Fruit fly (Drosophila melanogaster) whole organism, embryonic: ENCODE measurements around the gene CG17027.

Source experiments
- Abd-B ChIP-seq: fragments of 200-800 bp; sonication (Bioruptor generic); optimal IDR thresholded peaks from 2 replicates; lab custom pipeline; 2018; ENCODE audit warnings: missing biosample characterization, mild to moderate bottlenecking, missing genetic modification characterization, moderate library complexity
- Atf6 ChIP-seq: fragments of 200-800 bp; sonication (Bioruptor generic); IDR thresholded peaks from 2 replicates; pipeline ENCODE4 v1.3.6; 2022; ENCODE audit warnings: missing biosample characterization, missing genetic modification characterization
- Blimp-1 ChIP-seq: fragments of 200-800 bp; sonication (Bioruptor generic); optimal IDR thresholded peaks from 3 replicates; lab custom pipeline; 2018; ENCODE audit warnings: missing biosample characterization, missing genetic modification characterization, mild to moderate bottlenecking, moderate library complexity, missing genetic modification reagents
- CG1024 ChIP-seq: fragments of 200-800 bp; sonication (Bioruptor generic); IDR thresholded peaks from 2 replicates; pipeline ENCODE4 v1.3.6; 2022; ENCODE audit warnings: missing biosample characterization, missing genetic modification characterization
- CG12071 ChIP-seq: fragments of 200-800 bp; sonication (Bioruptor generic); optimal IDR thresholded peaks from 3 replicates; lab custom pipeline; 2018; ENCODE audit warnings: missing biosample characterization, mild to moderate bottlenecking, missing genetic modification characterization
- CG15269 ChIP-seq: fragments of 200-800 bp; sonication (Bioruptor generic); optimal IDR thresholded peaks from 2 replicates; lab custom pipeline; 2018; ENCODE audit warnings: missing biosample characterization, mild to moderate bottlenecking, missing genetic modification characterization, moderate library complexity
- CG15514 ChIP-seq: fragments of 200-800 bp; sonication (Bioruptor generic); optimal IDR thresholded peaks from 3 replicates; lab custom pipeline; 2017; ENCODE audit warnings: missing biosample characterization, missing genetic modification characterization, mild to moderate bottlenecking, moderate library complexity, missing genetic modification reagents
- CG17359 ChIP-seq: fragments of 200-800 bp; sonication (Bioruptor generic); optimal IDR thresholded peaks from 3 replicates; lab custom pipeline; 2018; ENCODE audit warnings: missing biosample characterization, mild to moderate bottlenecking, missing genetic modification characterization, moderate library complexity
- CG17802 ChIP-seq: fragments of 200-800 bp; sonication (Bioruptor generic); optimal IDR thresholded peaks from 2 replicates; lab custom pipeline; 2018; ENCODE audit warnings: missing biosample characterization, mild to moderate bottlenecking, missing genetic modification characterization, moderate library complexity
- CG1792 ChIP-seq: fragments of 200-800 bp; sonication (Bioruptor generic); optimal IDR thresholded peaks from 2 replicates; lab custom pipeline; 2016; ENCODE audit warnings: missing biosample characterization, missing genetic modification characterization
- CG2199 ChIP-seq: fragments of 200-800 bp; sonication (Bioruptor generic); IDR thresholded peaks from 3 replicates; pipeline ENCODE4 v1.3.6; 2022; ENCODE audit warnings: missing biosample characterization, missing genetic modification characterization
- CG2889 ChIP-seq: fragments of 200-800 bp; sonication (Bioruptor generic); IDR thresholded peaks from 3 replicates; pipeline ENCODE4 v1.3.6; 2022; ENCODE audit warnings: missing biosample characterization, missing genetic modification characterization
- CG34224 ChIP-seq: fragments of 200-800 bp; sonication (Bioruptor generic); IDR thresholded peaks from 3 replicates; pipeline ENCODE4 v1.3.6; 2022; ENCODE audit warnings: missing biosample characterization, missing genetic modification characterization; ENCODE audit not compliant: partially characterized antibody
- CG3847 ChIP-seq: fragments of 200-800 bp; sonication (Bioruptor generic); IDR thresholded peaks from 2 replicates; pipeline ENCODE4 v1.3.6; 2022; ENCODE audit warnings: missing biosample characterization, missing genetic modification characterization
- CG4820 ChIP-seq: fragments of 200-800 bp; sonication (Bioruptor generic); optimal IDR thresholded peaks from 3 replicates; lab custom pipeline; 2016; ENCODE audit warnings: missing biosample characterization, missing genetic modification characterization
- CG8281 ChIP-seq: fragments of 200-800 bp; sonication (Bioruptor generic); optimal IDR thresholded peaks from 2 replicates; lab custom pipeline; 2018; ENCODE audit warnings: missing biosample characterization, mild to moderate bottlenecking, missing genetic modification characterization, moderate library complexity
- CG9817 ChIP-seq: fragments of 200-800 bp; sonication (Bioruptor generic); optimal IDR thresholded peaks from 2 replicates; lab custom pipeline; 2018; ENCODE audit warnings: missing biosample characterization, mild to moderate bottlenecking, missing genetic modification characterization, moderate library complexity
- CG9932 ChIP-seq: fragments of 200-800 bp; sonication (Bioruptor generic); IDR thresholded peaks from 2 replicates; pipeline ENCODE4 v1.3.6; 2022; ENCODE audit warnings: missing biosample characterization, missing genetic modification characterization
- Deaf1 ChIP-seq: fragments of 200-800 bp; optimal IDR thresholded peaks from 3 replicates; lab custom pipeline; 2019; ENCODE audit warnings: missing biosample characterization, mild to moderate bottlenecking, missing genetic modification characterization, moderate library complexity
- Doc2 ChIP-seq: fragments of 200-800 bp; sonication (Bioruptor generic); IDR thresholded peaks from 2 replicates; pipeline ENCODE4 v1.3.6; 2022; ENCODE audit warnings: missing biosample characterization, missing genetic modification characterization
- Doc3 ChIP-seq: fragments of 200-800 bp; sonication (Bioruptor generic); IDR thresholded peaks from 3 replicates; pipeline ENCODE4 v1.3.6; 2022; ENCODE audit warnings: missing biosample characterization, missing genetic modification characterization; ENCODE audit not compliant: partially characterized antibody
- HLHmδ ChIP-seq: fragments of 200-800 bp; sonication (Bioruptor generic); optimal IDR thresholded peaks from 2 replicates; lab custom pipeline; 2018; ENCODE audit warnings: missing biosample characterization, mild to moderate bottlenecking, missing genetic modification characterization, moderate library complexity
- Hr3 ChIP-seq: fragments of 200-800 bp; sonication (Bioruptor generic); optimal IDR thresholded peaks from 3 replicates; lab custom pipeline; 2016; ENCODE audit warnings: missing biosample characterization, missing genetic modification characterization
- MESR4 ChIP-seq: fragments of 200-800 bp; sonication (Bioruptor generic); optimal IDR thresholded peaks from 2 replicates; lab custom pipeline; 2018; ENCODE audit warnings: missing biosample characterization, mild to moderate bottlenecking, missing genetic modification characterization, moderate library complexity
- Med ChIP-seq: fragments of 200-800 bp; sonication (Bioruptor generic); peaks from one replicate; lab custom pipeline; 2016; ENCODE audit warnings: missing biosample characterization, missing genetic modification characterization, mild to moderate bottlenecking, inconsistent platforms, moderate library complexity
- Pdp1 ChIP-seq, 2 experiments: fragments of 200-800 bp; sonication (Bioruptor generic); optimal IDR thresholded peaks; 3 replicates each; lab custom pipeline; 2016; ENCODE audit warnings: missing biosample characterization in 2 of 2, missing genetic modification characterization in 2 of 2, mild to moderate bottlenecking in 1 of 2, moderate library complexity in 1 of 2
- Scr ChIP-seq: fragments of 200-800 bp; sonication (Bioruptor generic); IDR thresholded peaks from 2 replicates; pipeline ENCODE4 v1.3.6; 2022; ENCODE audit warnings: missing biosample characterization, missing genetic modification characterization; ENCODE audit not compliant: partially characterized antibody
- Sox102F ChIP-seq: fragments of 200-800 bp; sonication (Bioruptor generic); optimal IDR thresholded peaks from 2 replicates; lab custom pipeline; 2018; ENCODE audit warnings: missing biosample characterization, mild to moderate bottlenecking, missing genetic modification characterization, moderate library complexity
- Spps ChIP-seq: fragments of 200-800 bp; sonication (Bioruptor generic); optimal IDR thresholded peaks from 2 replicates; lab custom pipeline; 2018; ENCODE audit warnings: missing biosample characterization, mild to moderate bottlenecking, missing genetic modification characterization
- Taf1 ChIP-seq: fragments of 200-800 bp; sonication (Bioruptor generic); IDR thresholded peaks from 2 replicates; pipeline ENCODE4 v1.3.6; 2022; ENCODE audit warnings: missing biosample characterization, missing genetic modification characterization
- cg ChIP-seq: fragments of 200-800 bp; sonication (Bioruptor generic); optimal IDR thresholded peaks from 3 replicates; lab custom pipeline; 2019; ENCODE audit warnings: missing biosample characterization, mild to moderate bottlenecking, missing genetic modification characterization, moderate library complexity
- ftz-f1 ChIP-seq: fragments of 200-800 bp; sonication (Bioruptor generic); optimal IDR thresholded peaks from 2 replicates; lab custom pipeline; 2016; ENCODE audit warnings: missing biosample characterization, missing genetic modification characterization
- gro ChIP-seq: fragments of 200-800 bp; sonication (Bioruptor generic); optimal IDR thresholded peaks from 2 replicates; lab custom pipeline; 2016; ENCODE audit warnings: missing biosample characterization, missing genetic modification characterization
- kay ChIP-seq: fragments of 200-800 bp; sonication (Bioruptor generic); optimal IDR thresholded peaks from 2 replicates; lab custom pipeline; 2016; ENCODE audit warnings: missing biosample characterization, missing genetic modification characterization
- mirr ChIP-seq: fragments of 200-800 bp; sonication (Bioruptor generic); optimal IDR thresholded peaks from 3 replicates; lab custom pipeline; 2018; ENCODE audit warnings: missing biosample characterization, mild to moderate bottlenecking, missing genetic modification characterization
- nmo ChIP-seq: fragments of 200-800 bp; sonication (Bioruptor generic); optimal IDR thresholded peaks from 2 replicates; lab custom pipeline; 2018; ENCODE audit warnings: missing biosample characterization, mild to moderate bottlenecking, missing genetic modification characterization, moderate library complexity
- otp ChIP-seq: fragments of 200-800 bp; sonication (Bioruptor generic); IDR thresholded peaks from 3 replicates; pipeline ENCODE4, ENCODE4 v1.3.6; 2022; ENCODE audit warnings: missing biosample characterization, missing genetic modification characterization
- prd ChIP-seq, 3 experiments: fragments of >200 bp in 2 of 3; fragments of 200-800 bp in 1 of 3; sonication (Bioruptor generic) in 1 of 3; optimal IDR thresholded peaks in 2 of 3; IDR thresholded peaks in 1 of 3; 2 replicates in 2 of 3; 3 replicates in 1 of 3; pipeline versions ENCODE4 v1.3.6 to Lab custom; 2017 to 2022; ENCODE audit warnings: missing biosample characterization in 1 of 3, missing genetic modification characterization in 1 of 3
- rib ChIP-seq: fragments of 200-800 bp; sonication (Bioruptor generic); IDR thresholded peaks from 2 replicates; pipeline ENCODE4 v1.3.6; 2022; ENCODE audit warnings: missing biosample characterization, missing genetic modification characterization
- shn ChIP-seq: fragments of 200-800 bp; sonication (Bioruptor generic); optimal IDR thresholded peaks from 3 replicates; lab custom pipeline; 2016; ENCODE audit warnings: missing biosample characterization, missing genetic modification characterization
- sisA ChIP-seq: fragments of 200-800 bp; sonication (Bioruptor generic); IDR thresholded peaks from 2 replicates; pipeline ENCODE4 v1.3.6; 2022; ENCODE audit warnings: missing biosample characterization, missing genetic modification characterization
- twi ChIP-seq: fragments of 200-800 bp; optimal IDR thresholded peaks from 2 replicates; lab custom pipeline; 2019; ENCODE audit warnings: missing biosample characterization, mild to moderate bottlenecking, missing genetic modification characterization, moderate library complexity
- vvl ChIP-seq: fragments of 200-800 bp; sonication (Bioruptor generic); IDR thresholded peaks from 2 replicates; pipeline ENCODE4 v1.3.6; 2022; ENCODE audit warnings: missing biosample characterization, missing genetic modification characterization

CG17027 gene

dm6 chr3L:15958612-15959315 lies 21.1 kb upstream of the CG17027 start, which contains the start of gene CG17032 (continued):
- peak; percentile 78; the same call in 1 of the 2 replicates for TF ChIP-seq rib
- TF ChIP-seq mirr: peak; percentile 38
- no peak for TF ChIP-seq CG17359 (tag; lab: Kevin White, UChicago)
- peak; percentile 47 for TF ChIP-seq twi (tag; lab: Kevin White, UChicago)
- TF ChIP-seq Taf1: no peak
- TF ChIP-seq CG3847 (GFP tag; lab: Robert Waterston, UW): no peak
- TF ChIP-seq shn (GFP tag; lab: Kevin White, UChicago): no peak
- no peak for TF ChIP-seq kay
- no peak for TF ChIP-seq CG2199 (GFP tag; lab: Robert Waterston, UW)
- TF ChIP-seq sisA (GFP tag; lab: Robert Waterston, UW): no peak
- peak; percentile 75 for TF ChIP-seq vvl (GFP tag; lab: Robert Waterston, UW)
- TF ChIP-seq Sox102F (GFP tag; lab: Kevin White, UChicago): no peak
- TF ChIP-seq CG2889 (GFP tag; lab: Robert Waterston, UW): no peak
- TF ChIP-seq CG15514 (GFP tag; lab: Kevin White, UChicago): peak; percentile 26
- TF ChIP-seq MESR4 (GFP tag; lab: Kevin White, UChicago): peak; percentile 4
- TF ChIP-seq Blimp-1 (GFP tag; lab: Kevin White, UChicago): peak; percentile 100
- TF ChIP-seq CG17802 (tag; lab: Kevin White, UChicago): no peak
- peak; percentile 15 for TF ChIP-seq HLHmδ
- TF ChIP-seq Scr: no peak
- TF ChIP-seq Spps: peak; percentile 2
- no peak for TF ChIP-seq Hr3
- no peak for TF ChIP-seq Doc3
- TF ChIP-seq CG9817 (tag; lab: Kevin White, UChicago): no peak
- TF ChIP-seq CG1792 (GFP tag; lab: Kevin White, UChicago): no peak
- peak; percentile 62 for TF ChIP-seq Med (GFP tag; lab: Kevin White, UChicago)
- TF ChIP-seq Atf6: 0 out of 2 replicates have a peak, but pooled peaks have one; percentile 21
- TF ChIP-seq otp (GFP tag; lab: Robert Waterston, UW): peak; percentile 63; the same call in 2 of the 3 replicates
- no peak for TF ChIP-seq CG8281
- TF ChIP-seq CG1024: no peak
- no peak for TF ChIP-seq prd (optimal IDR thresholded peaks at IDR 0.05; lab: Kevin White, UChicago)
- no peak for TF ChIP-seq prd (GFP tag; IDR thresholded peaks at IDR 0.05; lab: Robert Waterston, UW)
- TF ChIP-seq CG4820 (GFP tag; lab: Kevin White, UChicago): no peak
- TF ChIP-seq CG12071 (GFP tag; lab: Kevin White, UChicago): no peak
- TF ChIP-seq Deaf1 (tag; lab: Kevin White, UChicago): peak; percentile 57
- TF ChIP-seq CG34224 (GFP tag; lab: Robert Waterston, UW): no peak
- TF ChIP-seq cg (GFP tag; lab: Kevin White, UChicago): no peak
- TF ChIP-seq nmo: no peak
- peak; percentile 2 for TF ChIP-seq ftz-f1 (GFP tag; lab: Kevin White, UChicago)
- TF ChIP-seq Doc2 (GFP tag; lab: Robert Waterston, UW): no peak
- peak; percentile 55 for TF ChIP-seq gro
- TF ChIP-seq Abd-B (GFP tag; lab: Kevin White, UChicago): no peak
- no peak for TF ChIP-seq CG15269 (tag; lab: Kevin White, UChicago)
- TF ChIP-seq Pdp1 (GFP tag; optimal IDR thresholded peaks at IDR 0.05; lab: Kevin White, UChicago): peak in 1 of 2 experiments; percentile 95
- peak; percentile 40; the same call in 1 of the 2 replicates for TF ChIP-seq CG9932 (GFP tag; lab: Robert Waterston, UW)
- TF ChIP-seq, all 482 proteins: peak for 46
